Fruit fly (Drosophila melanogaster) whole organism, prepupa: ENCODE measurements around the gene CG42717.

ENCODE experiments used
- CG10631 ChIP-seq: fragments of 200-800 bp; sonication (Bioruptor generic); optimal IDR thresholded peaks from 2 replicates; lab custom pipeline; 2016; ENCODE audit warnings: missing biosample characterization, missing genetic modification characterization
- CG10669 ChIP-seq: fragments of 200-800 bp; sonication (Bioruptor generic); optimal IDR thresholded peaks from 3 replicates; lab custom pipeline; 2018; ENCODE audit warnings: missing biosample characterization, mild to moderate bottlenecking, missing genetic modification characterization, moderate library complexity
- CG11294 ChIP-seq: fragments of 200-800 bp; sonication (Bioruptor generic); IDR thresholded peaks from 2 replicates; pipeline ENCODE4 v1.3.6; 2022; ENCODE audit warnings: missing biosample characterization, missing genetic modification characterization
- CG11762 ChIP-seq: fragments of 200-800 bp; sonication (Bioruptor generic); optimal IDR thresholded peaks from 3 replicates; lab custom pipeline; 2016; ENCODE audit warnings: missing biosample characterization, missing genetic modification characterization; ENCODE audit not compliant: insufficient read depth
- CG11902 ChIP-seq: fragments of 200-800 bp; sonication (Bioruptor generic); optimal IDR thresholded peaks from 3 replicates; lab custom pipeline; 2016; ENCODE audit warnings: missing biosample characterization, missing genetic modification characterization
- CG15336 ChIP-seq: fragments of 200-800 bp; sonication (Bioruptor generic); IDR thresholded peaks from 2 replicates; pipeline ENCODE4 v1.3.6; 2022; ENCODE audit warnings: missing biosample characterization, missing genetic modification characterization
- CG1621 ChIP-seq: fragments of 200-800 bp; sonication (Bioruptor generic); optimal IDR thresholded peaks from 3 replicates; lab custom pipeline; 2018; ENCODE audit warnings: missing biosample characterization, mild to moderate bottlenecking, missing genetic modification characterization
- CG16779 ChIP-seq: fragments of 200-800 bp; sonication (Bioruptor generic); optimal IDR thresholded peaks from 3 replicates; lab custom pipeline; 2017; ENCODE audit warnings: missing biosample characterization, mild to moderate bottlenecking, missing genetic modification characterization
- CG3032 ChIP-seq: fragments of 200-800 bp; optimal IDR thresholded peaks from 2 replicates; lab custom pipeline; 2019; ENCODE audit warnings: missing biosample characterization, mild to moderate bottlenecking, missing genetic modification characterization, moderate library complexity
- CG31627 ChIP-seq: fragments of 200-800 bp; sonication (Bioruptor generic); optimal IDR thresholded peaks from 3 replicates; lab custom pipeline; 2016; ENCODE audit warnings: missing biosample characterization, missing genetic modification characterization
- CG32006 ChIP-seq: fragments of 200-800 bp; sonication (Bioruptor generic); optimal IDR thresholded peaks from 3 replicates; lab custom pipeline; 2017; ENCODE audit warnings: missing biosample characterization, mild to moderate bottlenecking, missing genetic modification characterization
- CG34406 ChIP-seq: fragments of 200-800 bp; sonication (Bioruptor generic); optimal IDR thresholded peaks from 3 replicates; lab custom pipeline; 2016; ENCODE audit warnings: missing biosample characterization, missing genetic modification characterization
- CG4318 ChIP-seq: fragments of 200-800 bp; sonication (Bioruptor generic); optimal IDR thresholded peaks from 3 replicates; lab custom pipeline; 2017; ENCODE audit warnings: missing biosample characterization, mild to moderate bottlenecking, missing genetic modification characterization
- CG6276 ChIP-seq: fragments of 200-800 bp; sonication (Bioruptor generic); optimal IDR thresholded peaks from 2 replicates; lab custom pipeline; 2017; ENCODE audit warnings: missing biosample characterization, mild to moderate bottlenecking, missing genetic modification characterization
- CG6792 ChIP-seq: fragments of 200-800 bp; sonication (Bioruptor generic); optimal IDR thresholded peaks from 3 replicates; lab custom pipeline; 2016; ENCODE audit warnings: missing biosample characterization, missing genetic modification characterization
- CG6808 ChIP-seq: fragments of 200-800 bp; sonication (Bioruptor generic); optimal IDR thresholded peaks from 3 replicates; lab custom pipeline; 2017; ENCODE audit warnings: missing biosample characterization, missing genetic modification characterization, mild to moderate bottlenecking, moderate library complexity, missing genetic modification reagents
- CG6854 ChIP-seq: fragments of 200-800 bp; sonication (Bioruptor generic); optimal IDR thresholded peaks from 2 replicates; lab custom pipeline; 2017; ENCODE audit warnings: missing biosample characterization, mild to moderate bottlenecking, missing genetic modification characterization
- CG7368 ChIP-seq: fragments of 200-800 bp; sonication (Bioruptor generic); optimal IDR thresholded peaks from 3 replicates; lab custom pipeline; 2016; ENCODE audit warnings: missing biosample characterization, missing genetic modification characterization
- CG8632 ChIP-seq: fragments of 200-800 bp; sonication (Bioruptor generic); optimal IDR thresholded peaks from 3 replicates; lab custom pipeline; 2016; ENCODE audit warnings: missing biosample characterization, missing genetic modification characterization
- Eip75B ChIP-seq: fragments of 200-800 bp; sonication (Bioruptor generic); optimal IDR thresholded peaks from 3 replicates; lab custom pipeline; 2016; ENCODE audit warnings: missing biosample characterization, missing genetic modification characterization
- Eip78C ChIP-seq: fragments of 200-800 bp; sonication (Bioruptor generic); peaks from one replicate; lab custom pipeline; 2016; ENCODE audit warnings: missing biosample characterization, missing genetic modification characterization
- Eip93F ChIP-seq: fragments of 200-800 bp; sonication (Bioruptor generic); optimal IDR thresholded peaks from 2 replicates; lab custom pipeline; 2016; ENCODE audit warnings: missing biosample characterization, mild to moderate bottlenecking, missing genetic modification characterization
- Ets21C ChIP-seq: fragments of 200-800 bp; sonication (Bioruptor generic); optimal IDR thresholded peaks from 3 replicates; lab custom pipeline; 2016; ENCODE audit warnings: missing biosample characterization, missing genetic modification characterization
- Ets96B ChIP-seq: fragments of 200-800 bp; optimal IDR thresholded peaks from 2 replicates; lab custom pipeline; 2019; ENCODE audit warnings: missing biosample characterization, mild to moderate bottlenecking, missing genetic modification characterization, moderate library complexity
- Hr38 ChIP-seq: sonication (Bioruptor generic); optimal IDR thresholded peaks from 2 replicates; lab custom pipeline; 2016; ENCODE audit warnings: missing biosample characterization, missing genetic modification characterization
- Hr39 ChIP-seq: fragments of 200-800 bp; sonication (Bioruptor generic); optimal IDR thresholded peaks from 2 replicates; lab custom pipeline; 2016; ENCODE audit warnings: missing biosample characterization, missing genetic modification characterization
- Hr4 ChIP-seq: fragments of 200-800 bp; sonication (Bioruptor generic); optimal IDR thresholded peaks from 3 replicates; lab custom pipeline; 2016; ENCODE audit warnings: missing biosample characterization, missing genetic modification characterization
- Lpt ChIP-seq: fragments of 200-800 bp; sonication (Bioruptor generic); optimal IDR thresholded peaks from 3 replicates; lab custom pipeline; 2016; ENCODE audit warnings: missing biosample characterization, missing genetic modification characterization
- Met ChIP-seq: fragments of 200-800 bp; sonication (Bioruptor generic); optimal IDR thresholded peaks from 3 replicates; lab custom pipeline; 2016; ENCODE audit warnings: missing biosample characterization, missing genetic modification characterization
- Smox ChIP-seq: fragments of 200-800 bp; sonication (Bioruptor generic); optimal IDR thresholded peaks from 3 replicates; lab custom pipeline; 2016; ENCODE audit warnings: missing biosample characterization, missing genetic modification characterization
- Sox102F ChIP-seq: fragments of 200-800 bp; sonication (Bioruptor generic); optimal IDR thresholded peaks from 2 replicates; lab custom pipeline; 2016; ENCODE audit warnings: missing biosample characterization, mild to moderate bottlenecking, missing genetic modification characterization
- Sox14 ChIP-seq: fragments of 200-800 bp; sonication (Bioruptor generic); optimal IDR thresholded peaks from 3 replicates; lab custom pipeline; 2016; ENCODE audit warnings: missing biosample characterization, missing genetic modification characterization
- Sox15 ChIP-seq: fragments of 200-800 bp; sonication (Bioruptor generic); optimal IDR thresholded peaks from 3 replicates; lab custom pipeline; 2016; ENCODE audit warnings: missing biosample characterization, missing genetic modification characterization
- achi ChIP-seq: fragments of 200-800 bp; sonication (Bioruptor generic); optimal IDR thresholded peaks from 3 replicates; lab custom pipeline; 2016; ENCODE audit warnings: missing biosample characterization, missing genetic modification characterization
- acj6 ChIP-seq: fragments of 200-800 bp; sonication (Bioruptor generic); optimal IDR thresholded peaks from 3 replicates; lab custom pipeline; 2016; ENCODE audit warnings: missing biosample characterization, missing genetic modification characterization
- cyc ChIP-seq: fragments of 200-800 bp; sonication (Bioruptor generic); optimal IDR thresholded peaks from 3 replicates; lab custom pipeline; 2016; ENCODE audit warnings: missing biosample characterization, missing genetic modification characterization
- dac ChIP-seq: fragments of 200-800 bp; sonication (Bioruptor generic); optimal IDR thresholded peaks from 2 replicates; lab custom pipeline; 2017; ENCODE audit warnings: missing biosample characterization, mild to moderate bottlenecking, missing genetic modification characterization
- dsx ChIP-seq: fragments of 200-800 bp; optimal IDR thresholded peaks from 3 replicates; lab custom pipeline; 2019; ENCODE audit warnings: missing biosample characterization, mild to moderate bottlenecking, missing genetic modification characterization, moderate library complexity; ENCODE audit not compliant: poor library complexity, severe bottlenecking
- eg ChIP-seq: fragments of 200-800 bp; sonication (Bioruptor generic); IDR thresholded peaks from 3 replicates; pipeline ENCODE4 v1.3.6; 2022; ENCODE audit warnings: missing biosample characterization, missing genetic modification characterization
- esn ChIP-seq: fragments of 200-800 bp; sonication (Bioruptor generic); optimal IDR thresholded peaks from 2 replicates; lab custom pipeline; 2016; ENCODE audit warnings: missing biosample characterization, mild to moderate bottlenecking, missing genetic modification characterization, moderate library complexity
- fd59A ChIP-seq: fragments of 200-800 bp; sonication (Bioruptor generic); optimal IDR thresholded peaks from 2 replicates; lab custom pipeline; 2017; ENCODE audit warnings: missing biosample characterization, mild to moderate bottlenecking, missing genetic modification characterization, missing genetic modification reagents
- fd85E ChIP-seq: fragments of 200-800 bp; sonication (Bioruptor generic); optimal IDR thresholded peaks from 3 replicates; lab custom pipeline; 2016; ENCODE audit warnings: missing biosample characterization, missing genetic modification characterization
- lz ChIP-seq: fragments of 200-800 bp; sonication (Bioruptor generic); optimal IDR thresholded peaks from 3 replicates; lab custom pipeline; 2016; ENCODE audit warnings: missing biosample characterization, missing genetic modification characterization
- net ChIP-seq: fragments of 200-800 bp; sonication (Bioruptor generic); optimal IDR thresholded peaks from 3 replicates; lab custom pipeline; 2016; ENCODE audit warnings: missing biosample characterization, missing genetic modification characterization
- pdm3 ChIP-seq: fragments of 200-800 bp; sonication (Bioruptor generic); optimal IDR thresholded peaks from 3 replicates; lab custom pipeline; 2016; ENCODE audit warnings: missing biosample characterization, missing genetic modification characterization
- salr ChIP-seq, 2 experiments: fragments of 200-800 bp; sonication (Bioruptor generic); optimal IDR thresholded peaks; 3 replicates each; lab custom pipeline; 2016 to 2018; ENCODE audit warnings: missing biosample characterization in 2 of 2, missing genetic modification characterization in 2 of 2, mild to moderate bottlenecking in 1 of 2
- spab ChIP-seq: fragments of 200-800 bp; sonication (Bioruptor generic); optimal IDR thresholded peaks from 2 replicates; lab custom pipeline; 2017; ENCODE audit warnings: missing biosample characterization, mild to moderate bottlenecking, missing genetic modification characterization, missing genetic modification reagents
- ss ChIP-seq, 2 experiments: fragments of 200-800 bp; sonication (Bioruptor generic); optimal IDR thresholded peaks; 2 replicates in 1 of 2; 3 replicates in 1 of 2; lab custom pipeline; 2017 to 2018; ENCODE audit warnings: mild to moderate bottlenecking in 2 of 2, missing biosample characterization in 2 of 2, missing genetic modification characterization in 2 of 2, moderate library complexity in 1 of 2
- svp ChIP-seq: fragments of 200-800 bp; sonication (Bioruptor generic); peaks from one replicate; lab custom pipeline; 2016; ENCODE audit warnings: missing biosample characterization, missing genetic modification characterization
- topi ChIP-seq: fragments of 200-800 bp; sonication (Bioruptor generic); optimal IDR thresholded peaks from 3 replicates; lab custom pipeline; 2016; ENCODE audit warnings: missing biosample characterization, missing genetic modification characterization

The CG42717 gene

DNA sequence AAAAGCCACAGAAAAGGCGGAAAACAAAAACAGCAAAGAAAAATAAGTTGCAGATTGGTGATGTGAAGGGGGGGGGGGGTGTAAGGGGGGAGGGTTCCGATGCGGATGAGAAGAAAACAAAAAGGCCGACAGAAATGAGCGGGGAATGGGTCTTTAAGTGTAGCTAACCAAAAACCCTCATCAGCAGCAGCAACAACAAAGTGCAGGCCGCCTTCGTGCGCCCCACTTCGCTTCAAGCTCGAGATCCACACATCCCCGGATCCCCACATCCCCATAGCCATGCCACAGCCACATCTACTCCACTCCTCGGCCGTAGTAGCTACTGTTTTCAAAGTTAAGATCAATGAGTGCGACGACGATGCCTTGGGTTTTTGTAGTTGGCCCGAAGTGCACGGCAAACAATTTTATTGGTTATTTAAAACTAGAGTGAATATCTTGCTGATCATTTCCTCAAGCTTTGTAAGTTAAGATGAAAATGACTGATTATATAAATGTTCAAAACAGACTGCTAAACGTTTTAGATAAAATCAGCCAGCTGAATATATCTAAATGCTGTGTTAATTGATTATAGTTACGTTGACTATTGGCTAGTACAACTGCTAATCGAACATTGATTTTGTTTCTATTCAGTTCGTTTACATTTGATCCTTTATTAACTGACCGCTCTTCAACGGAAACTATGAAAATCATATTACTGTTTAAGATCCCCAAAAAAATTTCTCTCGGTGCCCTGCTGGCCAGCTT is 8.5 kb downstream of the CG42717 start:
- peak; percentile 33 for TF ChIP-seq dsx (GFP tag; lab: Kevin White, UChicago)
- TF ChIP-seq dac (GFP tag; lab: Kevin White, UChicago): no peak
- TF ChIP-seq salr (GFP tag; optimal IDR thresholded peaks at IDR 0.05; lab: Kevin White, UChicago): peak; percentile 1 to 60
- peak; percentile 72 for TF ChIP-seq CG32006
- TF ChIP-seq CG6854 (GFP tag; lab: Kevin White, UChicago): no peak
- peak; percentile 47 for TF ChIP-seq CG8632 (GFP tag; lab: Kevin White, UChicago)
- peak; percentile 70 for TF ChIP-seq Eip75B (GFP tag; lab: Kevin White, UChicago)
- peak; percentile 54 for TF ChIP-seq CG10631
- peak; percentile 65 for TF ChIP-seq Hr4 (GFP tag; lab: Kevin White, UChicago)
- TF ChIP-seq Met (GFP tag; lab: Kevin White, UChicago): peak; percentile 77
- TF ChIP-seq Lpt (GFP tag; lab: Kevin White, UChicago): peak; percentile 24
- no peak for TF ChIP-seq CG1621 (tag; lab: Kevin White, UChicago)
- TF ChIP-seq esn: peak; percentile 81
- TF ChIP-seq CG16779 (tag; lab: Kevin White, UChicago): peak; percentile 15
- TF ChIP-seq Eip93F (GFP tag; lab: Kevin White, UChicago): no peak
- no peak for TF ChIP-seq fd85E (GFP tag; lab: Kevin White, UChicago)
- TF ChIP-seq ss (GFP tag; optimal IDR thresholded peaks at IDR 0.05; lab: Kevin White, UChicago): peak; percentile 27 to 63
- peak; percentile 94 for TF ChIP-seq Eip78C (GFP tag; lab: Kevin White, UChicago)
- TF ChIP-seq eg (GFP tag; lab: Robert Waterston, UW): no peak
- peak; percentile 50 for TF ChIP-seq fd59A (GFP tag; lab: Kevin White, UChicago)
- TF ChIP-seq CG4318 (GFP tag; lab: Kevin White, UChicago): peak; percentile 35
- peak; percentile 69 for TF ChIP-seq Sox102F
- TF ChIP-seq CG6808 (GFP tag; lab: Kevin White, UChicago): peak; percentile 65
- peak; percentile 42 for TF ChIP-seq Ets21C (GFP tag; lab: Kevin White, UChicago)
- peak; percentile 16 for TF ChIP-seq CG11762
- peak; percentile 66 for TF ChIP-seq pdm3 (GFP tag; lab: Kevin White, UChicago)
- peak; percentile 62 for TF ChIP-seq Sox14 (GFP tag; lab: Kevin White, UChicago)
- TF ChIP-seq CG11294 (GFP tag; lab: Robert Waterston, UW): no peak
- peak; percentile 64 for TF ChIP-seq CG3032 (tag; lab: Kevin White, UChicago)
- peak; percentile 74 for TF ChIP-seq lz (GFP tag; lab: Kevin White, UChicago)
- peak; percentile 36 for TF ChIP-seq CG6276
- no peak; the same call in none of the 2 replicates for TF ChIP-seq CG15336 (GFP tag; lab: Robert Waterston, UW)
- peak; percentile 41 for TF ChIP-seq Sox15 (GFP tag; lab: Kevin White, UChicago)
- peak; percentile 45 for TF ChIP-seq net (GFP tag; lab: Kevin White, UChicago)
- peak; percentile 63 for TF ChIP-seq Smox (GFP tag; lab: Kevin White, UChicago)
- peak; percentile 58 for TF ChIP-seq cyc (GFP tag; lab: Kevin White, UChicago)
- peak; percentile 51 for TF ChIP-seq acj6 (GFP tag; lab: Kevin White, UChicago)
- peak; percentile 31 for TF ChIP-seq CG11902 (GFP tag; lab: Kevin White, UChicago)
- TF ChIP-seq CG31627 (GFP tag; lab: Kevin White, UChicago): peak; percentile 77
- peak; percentile 17 for TF ChIP-seq CG7368 (GFP tag; lab: Kevin White, UChicago)
- TF ChIP-seq Hr39 (GFP tag; lab: Kevin White, UChicago): peak; percentile 66
- peak; percentile 70 for TF ChIP-seq topi (GFP tag; lab: Kevin White, UChicago)
- TF ChIP-seq Hr38 (GFP tag; lab: Kevin White, UChicago): no peak
- TF ChIP-seq achi (GFP tag; lab: Kevin White, UChicago): peak; percentile 55
- peak; percentile 66 for TF ChIP-seq CG6792
- TF ChIP-seq CG34406 (GFP tag; lab: Kevin White, UChicago): peak; percentile 43
- TF ChIP-seq Ets96B (tag; lab: Kevin White, UChicago): peak; percentile 60
- peak; percentile 89 for TF ChIP-seq svp (GFP tag; lab: Kevin White, UChicago)
- peak; percentile 65 for TF ChIP-seq spab (GFP tag; lab: Kevin White, UChicago)
- TF ChIP-seq CG10669 (GFP tag; lab: Kevin White, UChicago): peak; percentile 58
